Worm (Caenorhabditis elegans) whole organism, L2 larva: ENCODE data around the gene parp-2.

ENCODE experiments used
- R02D3.7 ChIP-seq: fragments of 150-350 bp; optimal IDR thresholded peaks from 2 replicates; lab custom pipeline; 2014; ENCODE audit warnings: missing biosample characterization, missing genetic modification characterization
- ceh-16 ChIP-seq: fragments of 150-350 bp; optimal IDR thresholded peaks from 2 replicates; lab custom pipeline; 2014; ENCODE audit warnings: missing biosample characterization, missing genetic modification characterization
- dmd-4 ChIP-seq: sonication (generic microtip); optimal IDR thresholded peaks from 2 replicates; lab custom pipeline; 2017; ENCODE audit warnings: missing biosample characterization, missing genetic modification characterization
- lsy-2 ChIP-seq, 2 experiments: fragments of 150-350 bp in 1 of 2; sonication (generic microtip) in 1 of 2; optimal IDR thresholded peaks; 2 replicates each; lab custom pipeline; 2014 to 2017; ENCODE audit warnings: missing biosample characterization in 2 of 2, missing genetic modification characterization in 2 of 2
- nhr-11 ChIP-seq: fragments of 150-350 bp; optimal IDR thresholded peaks from 2 replicates; lab custom pipeline; 2014; ENCODE audit warnings: missing biosample characterization, missing genetic modification characterization
- nhr-12 ChIP-seq: fragments of 150-350 bp; optimal IDR thresholded peaks from 2 replicates; lab custom pipeline; 2014; ENCODE audit warnings: missing biosample characterization, missing genetic modification characterization
- nhr-237 ChIP-seq: fragments of 150-350 bp; optimal IDR thresholded peaks from 2 replicates; lab custom pipeline; 2014; ENCODE audit warnings: missing biosample characterization, missing genetic modification characterization
- nhr-77 ChIP-seq: fragments of 150-350 bp; optimal IDR thresholded peaks from 2 replicates; lab custom pipeline; 2014; ENCODE audit warnings: missing biosample characterization, missing genetic modification characterization
- unc-39 ChIP-seq: fragments of 150-350 bp; optimal IDR thresholded peaks from 2 replicates; lab custom pipeline; 2014; ENCODE audit warnings: missing biosample characterization, missing genetic modification characterization
- zag-1 ChIP-seq: fragments of 150-350 bp; optimal IDR thresholded peaks from 2 replicates; lab custom pipeline; 2014; ENCODE audit warnings: missing biosample characterization, missing genetic modification characterization

DNA sequence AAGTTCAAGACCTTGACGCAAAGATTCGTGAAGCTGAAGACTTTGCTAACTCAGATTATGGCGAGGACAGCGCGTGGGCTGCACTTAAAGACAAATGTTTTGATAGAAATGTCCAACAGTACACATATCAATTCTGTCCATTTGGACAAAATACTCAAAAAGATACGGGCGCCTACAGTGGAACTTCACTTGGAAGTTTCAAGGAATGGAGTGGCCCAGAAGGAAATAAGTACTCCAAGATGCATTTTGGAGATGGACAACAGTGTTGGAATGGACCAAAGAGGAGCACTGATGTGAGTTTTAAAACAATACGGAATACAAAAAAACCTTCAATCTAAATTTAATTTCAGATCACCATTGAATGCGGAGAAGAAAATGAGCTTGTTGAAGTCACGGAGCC, 33.1 kb downstream of the parp-2 start:
- TF ChIP-seq lsy-2 (tag; optimal IDR thresholded peaks at IDR 0.05; lab: Kevin White, UChicago): no peak
- TF ChIP-seq nhr-11 (tag; lab: Kevin White, UChicago): no peak
- TF ChIP-seq nhr-237: no peak
- no peak for TF ChIP-seq nhr-77 (tag; lab: Kevin White, UChicago)
- TF ChIP-seq R02D3.7: no peak
- no peak for TF ChIP-seq dmd-4 (tag; lab: Kevin White, UChicago)
- no peak for TF ChIP-seq unc-39 (tag; lab: Kevin White, UChicago)
- no peak for TF ChIP-seq zag-1 (tag; lab: Kevin White, UChicago)
- no peak for TF ChIP-seq ceh-16 (tag; lab: Kevin White, UChicago)
- TF ChIP-seq nhr-12 (tag; lab: Kevin White, UChicago): no peak
